Fruit fly (Drosophila melanogaster): ENCODE results near the gene Tsp3A.

DNA sequence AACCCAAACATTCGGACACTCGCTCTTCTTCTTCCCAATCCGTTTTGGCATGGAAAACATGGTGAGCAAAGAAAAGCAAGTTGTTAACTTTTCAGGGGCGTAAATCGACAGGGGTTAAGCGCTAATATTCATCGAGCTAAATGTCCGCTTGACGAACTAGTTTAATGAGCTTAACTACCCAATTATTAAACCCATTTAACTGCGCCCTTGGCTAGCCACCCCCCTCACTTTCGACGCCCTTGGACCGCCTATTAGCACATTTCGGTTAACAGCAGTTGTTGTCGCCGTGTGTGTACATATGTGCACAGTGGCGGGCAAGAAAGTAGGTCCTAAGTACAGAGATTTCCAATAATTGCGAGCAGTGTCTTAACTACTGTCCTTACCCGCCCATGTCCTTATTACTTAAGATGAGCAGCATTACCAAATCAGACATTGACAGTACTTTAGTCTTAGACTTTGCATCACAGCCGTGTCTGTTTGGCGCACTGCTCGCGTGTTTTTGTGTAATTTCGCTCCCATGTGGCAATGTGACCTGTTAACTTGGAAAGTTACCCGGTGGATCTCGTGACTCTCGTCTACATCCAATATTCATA, 30.0 kb downstream of the Tsp3A start:
- TF ChIP-seq Sox14 (GFP tag; optimal IDR thresholded peaks at IDR 0.05) (peak; percentile 94), Hr39 (GFP tag; optimal IDR thresholded peaks at IDR 0.05) (peak; percentile 97), dsx (GFP tag; optimal IDR thresholded peaks at IDR 0.05; ENCODE audit: poor library complexity, severe bottlenecking) (peak; percentile 64), Gug (GFP tag; IDR thresholded peaks at IDR 0.05) (peak; percentile 93), CG8632 (GFP tag; optimal IDR thresholded peaks at IDR 0.05) (peak; percentile 85), CG10669 (GFP tag; optimal IDR thresholded peaks at IDR 0.05) (peak; percentile 78), CG32006 (GFP tag; optimal IDR thresholded peaks at IDR 0.05) (peak; percentile 96), spab (GFP tag; optimal IDR thresholded peaks at IDR 0.05) (peak; percentile 65), Met (GFP tag; optimal IDR thresholded peaks at IDR 0.05) (peak; percentile 92), CG3919 (GFP tag; optimal IDR thresholded peaks at IDR 0.05) (peak; percentile 95)
